Fruit fly (Drosophila melanogaster) whole organism, embryonic: ENCODE data around the gene CG31178.

Experiments used
- CG12104 ChIP-seq: fragments of 200-800 bp; sonication (Bioruptor generic); optimal IDR thresholded peaks from 3 replicates; lab custom pipeline; 2016; ENCODE audit warnings: missing biosample characterization, missing genetic modification characterization
- CG15696 ChIP-seq: fragments of 200-800 bp; sonication (Bioruptor generic); optimal IDR thresholded peaks from 2 replicates; lab custom pipeline; 2019; ENCODE audit warnings: missing biosample characterization, mild to moderate bottlenecking, missing genetic modification characterization, moderate library complexity
- CG31224 ChIP-seq: fragments of 200-800 bp; sonication (Bioruptor generic); IDR thresholded peaks from 2 replicates; pipeline ENCODE4 v1.3.6; 2022; ENCODE audit warnings: missing biosample characterization, missing genetic modification characterization
- zf30C ChIP-seq: fragments of 200-800 bp; sonication (Bioruptor generic); optimal IDR thresholded peaks from 3 replicates; lab custom pipeline; 2018; ENCODE audit warnings: missing biosample characterization, mild to moderate bottlenecking, missing genetic modification characterization

The CG31178 gene

DNA sequence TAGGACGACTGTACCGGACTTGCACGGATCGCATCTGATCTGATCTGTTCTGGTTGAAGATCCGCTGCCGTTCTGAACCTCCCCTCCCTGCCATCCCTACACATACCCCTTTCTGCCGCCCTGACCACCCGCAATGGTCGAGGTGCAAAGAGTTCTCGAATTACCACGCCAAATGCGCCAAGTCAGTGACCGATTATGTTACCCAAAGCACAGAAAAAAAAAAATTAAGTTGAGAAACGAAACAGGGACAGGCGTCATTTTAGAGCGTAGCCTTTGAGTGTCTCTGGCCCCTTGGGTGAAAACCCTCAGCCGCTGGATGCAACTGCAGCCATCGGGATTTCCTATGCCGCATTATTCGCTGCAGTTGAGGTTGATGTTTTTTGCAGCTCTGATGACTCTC lies 50.2 kb downstream of the CG31178 start (continued):
- TF ChIP-seq CG12104 (GFP tag; lab: Kevin White, UChicago) (no peak), CG31224 (GFP tag; lab: Robert Waterston, UW) (no peak), zf30C (no peak), CG15696 (tag; lab: Kevin White, UChicago) (no peak)
